Fruit fly (Drosophila melanogaster): ENCODE results near the gene CG12288.
A peak's percentile ranks its signal among the peaks of the same experiment; 100 is the strongest.

DNA sequence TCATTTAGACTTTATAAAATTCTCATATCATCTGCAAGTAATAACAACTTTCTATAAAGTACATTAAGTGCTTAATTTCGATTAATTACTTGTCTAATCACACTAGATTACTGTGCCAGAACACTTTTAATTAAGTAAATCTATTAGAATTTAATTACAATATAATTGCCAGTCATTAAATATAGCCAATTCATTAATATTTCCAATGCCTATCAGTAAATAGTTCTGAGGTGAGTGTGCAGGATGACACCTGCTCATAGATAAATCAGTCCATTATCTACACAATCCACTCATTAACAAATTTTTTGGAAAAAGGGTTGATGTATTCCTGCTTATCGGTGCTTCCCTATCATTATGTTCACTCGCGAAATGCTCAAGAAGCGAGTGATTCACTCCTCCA is 17.3 kb downstream of the CG12288 start:
- TF ChIP-seq fd59A (GFP tag; optimal IDR thresholded peaks at IDR 0.05) = no peak
- no peak for TF ChIP-seq Sox15 (GFP tag; optimal IDR thresholded peaks at IDR 0.05)
- no peak for TF ChIP-seq cyc (GFP tag; optimal IDR thresholded peaks at IDR 0.05)
- no peak for TF ChIP-seq CG16779 (tag; optimal IDR thresholded peaks at IDR 0.05)
- no peak for TF ChIP-seq Sox102F (GFP tag; optimal IDR thresholded peaks at IDR 0.05)
- no peak for TF ChIP-seq CG1621 (tag; optimal IDR thresholded peaks at IDR 0.05)
- no peak for TF ChIP-seq CG7368 (GFP tag; optimal IDR thresholded peaks at IDR 0.05)
- peak; percentile 33 for TF ChIP-seq svp (GFP tag)
- no peak for TF ChIP-seq Ets96B (tag; optimal IDR thresholded peaks at IDR 0.05)
- TF ChIP-seq OdsH (GFP tag; optimal IDR thresholded peaks at IDR 0.05) = no peak
- no peak for TF ChIP-seq CG11762 (GFP tag; optimal IDR thresholded peaks at IDR 0.05; ENCODE audit: insufficient read depth)

All from whole organism, prepupa.